ENCODE assay signal across 1 fruit fly cellular context in the genomic region with DNA sequence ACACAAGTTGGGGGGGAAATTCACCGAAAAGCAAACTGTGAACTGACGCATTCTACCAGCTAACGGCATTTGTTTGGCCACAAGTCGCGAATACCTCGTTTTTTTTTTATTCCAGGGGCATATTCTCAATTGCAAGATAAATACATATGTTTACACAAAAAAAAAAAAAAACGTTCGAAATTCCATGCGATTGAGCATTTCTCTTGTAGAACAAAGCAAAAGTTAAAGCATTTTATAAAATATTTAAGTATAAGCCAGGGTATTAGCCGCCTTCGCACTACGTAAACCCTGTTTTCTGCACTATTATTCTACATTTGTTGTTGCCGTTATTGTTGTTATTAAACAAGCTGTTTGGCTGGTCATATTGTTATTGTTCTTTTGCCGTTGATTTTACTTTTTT.
TF ChIP-seq lines count a peak whose summit lies in the region.

No protein-coding gene starts in this region.

TF ChIP-seq in whole organism, embryonic, 481 proteins besides CTCF, POLR2A, EP300 and RAD21 (continued from another document):
- TF ChIP-seq CG1233 (GFP tag; optimal IDR thresholded peaks at IDR 0.05; lab: Kevin White, UChicago) = no peak
- peak; percentile 25; the same call in 1 of the 2 replicates for TF ChIP-seq sisA (GFP tag; IDR thresholded peaks at IDR 0.05; lab: Robert Waterston, UW)
- TF ChIP-seq CG7839 (tag; optimal IDR thresholded peaks at IDR 0.05; lab: Kevin White, UChicago) = peak; percentile 37
- no peak for TF ChIP-seq Ravus (GFP tag; IDR thresholded peaks at IDR 0.05; lab: Robert Waterston, UW)
- no peak for TF ChIP-seq h (optimal IDR thresholded peaks at IDR 0.05; lab: Kevin White, UChicago)
- no peak; the same call in 1 of the 2 replicates for TF ChIP-seq CG4404 (GFP tag; IDR thresholded peaks at IDR 0.05; lab: Robert Waterston, UW)
- peak; percentile 29; the same call in 1 of the 3 replicates for TF ChIP-seq tgo (GFP tag; IDR thresholded peaks at IDR 0.05; lab: Robert Waterston, UW)
- no peak for TF ChIP-seq CG33213 (GFP tag; optimal IDR thresholded peaks at IDR 0.05; lab: Kevin White, UChicago)
- no peak for TF ChIP-seq CG7928 (GFP tag; optimal IDR thresholded peaks at IDR 0.05; lab: Kevin White, UChicago)
- peak; percentile 41 for TF ChIP-seq Meics (GFP tag; optimal IDR thresholded peaks at IDR 0.05; lab: Kevin White, UChicago)
- TF ChIP-seq CG13424 (tag; optimal IDR thresholded peaks at IDR 0.05; lab: Kevin White, UChicago) = no peak
- TF ChIP-seq Dip2 (GFP tag; IDR thresholded peaks at IDR 0.05; lab: Robert Waterston, UW) = no peak
- no peak for TF ChIP-seq Sry-δ (GFP tag; optimal IDR thresholded peaks at IDR 0.05; lab: Kevin White, UChicago)
- no peak for TF ChIP-seq ken (GFP tag; IDR thresholded peaks at IDR 0.05; lab: Robert Waterston, UW)
- TF ChIP-seq HLH4C (GFP tag; IDR thresholded peaks at IDR 0.05; lab: Robert Waterston, UW; ENCODE audit: partially characterized antibody) = no peak
- 0 out of 2 replicates have a peak, but pooled peaks have one; percentile 10 for TF ChIP-seq ttk (GFP tag; IDR thresholded peaks at IDR 0.05; lab: Robert Waterston, UW)
- TF ChIP-seq CG32532 (GFP tag; IDR thresholded peaks at IDR 0.05; lab: Robert Waterston, UW) = 0 out of 2 replicates have a peak, but pooled peaks have one; percentile 34
- no peak for TF ChIP-seq CG4328 (GFP tag; optimal IDR thresholded peaks at IDR 0.05; lab: Kevin White, UChicago)
- no peak for TF ChIP-seq prd (optimal IDR thresholded peaks at IDR 0.05; lab: Kevin White, UChicago)
- peak; percentile 62; the same call in 2 of the 3 replicates for TF ChIP-seq prd (GFP tag; IDR thresholded peaks at IDR 0.05; lab: Robert Waterston, UW)
- no peak for TF ChIP-seq CG16813 (GFP tag; IDR thresholded peaks at IDR 0.05; lab: Robert Waterston, UW; ENCODE audit: partially characterized antibody)
- peak in 1 of 2 experiments; percentile 5 for TF ChIP-seq eve (GFP tag; optimal IDR thresholded peaks at IDR 0.05; lab: Kevin White, UChicago)
- TF ChIP-seq CG12942 (GFP tag; optimal IDR thresholded peaks at IDR 0.05; lab: Kevin White, UChicago) = no peak
- TF ChIP-seq ci (GFP tag; IDR thresholded peaks at IDR 0.05; lab: Robert Waterston, UW) = 0 out of 3 replicates have a peak, but pooled peaks have one; percentile 14
- TF ChIP-seq sob (GFP tag; IDR thresholded peaks at IDR 0.05; lab: Robert Waterston, UW) = peak; percentile 50
- TF ChIP-seq gt (GFP tag; IDR thresholded peaks at IDR 0.05; lab: Robert Waterston, UW) = no peak
- TF ChIP-seq CG6765 (GFP tag; optimal IDR thresholded peaks at IDR 0.05; lab: Kevin White, UChicago) = no peak
- TF ChIP-seq CG6791 (GFP tag; IDR thresholded peaks at IDR 0.05; lab: Robert Waterston, UW; ENCODE audit: partially characterized antibody) = no peak
- no peak for TF ChIP-seq Ets97D (GFP tag; optimal IDR thresholded peaks at IDR 0.05; lab: Kevin White, UChicago)
- TF ChIP-seq Taf1 (GFP tag; IDR thresholded peaks at IDR 0.05; lab: Robert Waterston, UW) = 0 out of 2 replicates have a peak, but pooled peaks have one; percentile 17
- TF ChIP-seq CG9876 (GFP tag; optimal IDR thresholded peaks at IDR 0.05; lab: Kevin White, UChicago) = no peak
- TF ChIP-seq vfl (GFP tag; optimal IDR thresholded peaks at IDR 0.05; lab: Kevin White, UChicago) = no peak
- peak; percentile 2 for TF ChIP-seq bcd (GFP tag; optimal IDR thresholded peaks at IDR 0.05; lab: Kevin White, UChicago)
- no peak for TF ChIP-seq Sox100B (GFP tag; optimal IDR thresholded peaks at IDR 0.05; lab: Kevin White, UChicago)
- peak; percentile 47 for TF ChIP-seq lab (GFP tag; optimal IDR thresholded peaks at IDR 0.05; lab: Kevin White, UChicago)
- TF ChIP-seq CG17568 (GFP tag; optimal IDR thresholded peaks at IDR 0.05; lab: Kevin White, UChicago) = no peak
- TF ChIP-seq Doc3 (GFP tag; IDR thresholded peaks at IDR 0.05; lab: Robert Waterston, UW; ENCODE audit: partially characterized antibody) = no peak
- TF ChIP-seq en (GFP tag; optimal IDR thresholded peaks at IDR 0.05; lab: Kevin White, UChicago) = no peak
- TF ChIP-seq Eip74EF (GFP tag; optimal IDR thresholded peaks at IDR 0.05; lab: Kevin White, UChicago) = no peak
- peak; percentile 33 for TF ChIP-seq Hmr (GFP tag; optimal IDR thresholded peaks at IDR 0.05; lab: Kevin White, UChicago)
- TF ChIP-seq CG12659 (GFP tag; optimal IDR thresholded peaks at IDR 0.05; lab: Kevin White, UChicago) = no peak
- TF ChIP-seq CG9727 (GFP tag; optimal IDR thresholded peaks at IDR 0.05; lab: Kevin White, UChicago) = peak; percentile 18
- TF ChIP-seq CG8924 (tag; optimal IDR thresholded peaks at IDR 0.05; lab: Kevin White, UChicago) = no peak
- TF ChIP-seq Kr (GFP tag; optimal IDR thresholded peaks at IDR 0.05; lab: Kevin White, UChicago) = no peak
- TF ChIP-seq so (GFP tag; IDR thresholded peaks at IDR 0.05; lab: Robert Waterston, UW) = 0 out of 3 replicates have a peak, but pooled peaks have one; percentile 20
- TF ChIP-seq HLH3B (GFP tag; IDR thresholded peaks at IDR 0.05; lab: Robert Waterston, UW) = peak; percentile 39; the same call in 1 of the 2 replicates
- TF ChIP-seq CG14050 (GFP tag; IDR thresholded peaks at IDR 0.05; lab: Robert Waterston, UW) = no peak
- TF ChIP-seq CG10209 (GFP tag; optimal IDR thresholded peaks at IDR 0.05; lab: Kevin White, UChicago) = peak; percentile 3
- peak; percentile 59 for TF ChIP-seq seq (GFP tag; IDR thresholded peaks at IDR 0.05; lab: Robert Waterston, UW)
- TF ChIP-seq CG4854 (GFP tag; optimal IDR thresholded peaks at IDR 0.05; lab: Kevin White, UChicago) = no peak
- TF ChIP-seq E2f1 (GFP tag; IDR thresholded peaks at IDR 0.05; lab: Robert Waterston, UW) = peak; percentile 30
- no peak for TF ChIP-seq Camta (GFP tag; optimal IDR thresholded peaks at IDR 0.05; lab: Kevin White, UChicago)
